Worm (Caenorhabditis elegans): Measurements from ENCODE around the gene cux-7.

Gene cux-7

DNA sequence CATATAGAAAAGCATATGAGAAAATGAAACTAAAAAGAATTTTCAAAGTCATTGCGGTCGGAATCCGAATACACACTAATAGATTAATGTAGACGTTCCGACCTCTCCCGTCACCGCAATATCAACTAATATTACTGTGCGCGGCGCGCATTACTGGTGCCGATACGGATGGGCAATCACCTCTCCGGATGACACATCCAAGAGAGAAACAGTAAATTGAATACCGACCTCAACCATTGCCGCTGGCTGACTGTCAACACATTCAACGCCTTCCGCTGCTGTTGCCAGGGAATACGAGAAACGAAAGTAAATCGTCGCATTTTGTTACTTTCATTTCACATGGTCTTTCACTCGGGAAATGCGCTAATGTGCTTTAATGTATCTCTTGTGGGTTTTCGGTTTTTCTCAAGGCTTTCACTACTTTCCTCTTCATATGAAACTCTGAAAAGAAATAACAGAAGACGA is 25.8 kb downstream of the cux-7 start (continued):
- TF ChIP-seq hlh-26 (GFP tag; conservative IDR thresholded peaks at IDR 0.05) (no peak), F33H1.4 (GFP tag; IDR thresholded peaks at IDR 0.05) (no peak), nfya-2 (GFP tag; IDR thresholded peaks at IDR 0.05) (peak; percentile 94), hmg-1.2 (GFP tag; IDR thresholded peaks at IDR 0.05) (peak; percentile 34), ets-4 (GFP tag; optimal IDR thresholded peaks at IDR 0.05) (no peak), K11D2.4 (GFP tag; IDR thresholded peaks at IDR 0.05) (no peak), akir-1 (GFP tag; optimal IDR thresholded peaks at IDR 0.05) (no peak), dpl-1 (GFP tag; optimal IDR thresholded peaks at IDR 0.05) (no peak), ccch-3 (GFP tag; optimal IDR thresholded peaks at IDR 0.05) (no peak), madf-3 (GFP tag; IDR thresholded peaks at IDR 0.05) (peak; percentile 87), hmg-20 (GFP tag; IDR thresholded peaks at IDR 0.05) (peak; percentile 37; the same call in 1 of the 2 replicates), chd-7 (tag; optimal IDR thresholded peaks at IDR 0.05) (peak; percentile 90), aptf-3 (GFP tag; IDR thresholded peaks at IDR 0.05) (0 out of 2 replicates have a peak, but pooled peaks have one; percentile 7), cebp-2 (GFP tag; IDR thresholded peaks at IDR 0.05) (peak; percentile 53; the same call in 1 of the 2 replicates), T07F8.4 (tag; optimal IDR thresholded peaks at IDR 0.05) (no peak), ztf-6 (GFP tag; IDR thresholded peaks at IDR 0.05) (no peak), lin-40 (tag; optimal IDR thresholded peaks at IDR 0.05) (peak; percentile 14), sptf-2 (GFP tag; optimal IDR thresholded peaks at IDR 0.05) (no peak), F23B12.7 (tag; optimal IDR thresholded peaks at IDR 0.05; ENCODE audit: insufficient read depth) (no peak), atf-7 (tag; optimal IDR thresholded peaks at IDR 0.05) (peak; percentile 78), ama-1 (optimal IDR thresholded peaks at IDR 0.05) (no peak), ama-1 (GFP tag; optimal IDR thresholded peaks at IDR 0.05) (peak; percentile 53 to 90), ZK185.1 (tag; optimal IDR thresholded peaks at IDR 0.05; ENCODE audit: poor library complexity, severe bottlenecking) (no peak), ceh-91 (GFP tag; IDR thresholded peaks at IDR 0.05) (no peak), egl-44 (GFP tag; IDR thresholded peaks at IDR 0.05) (no peak), ceh-58 (GFP tag; IDR thresholded peaks at IDR 0.05) (peak; percentile 90; the same call in 1 of the 2 replicates), cebp-1 (GFP tag; IDR thresholded peaks at IDR 0.05) (no peak), cebp-1 (tag; optimal IDR thresholded peaks at IDR 0.05) (peak; percentile 45), Y56A3A.18 (GFP tag; IDR thresholded peaks at IDR 0.05) (peak; percentile 81), ekl-4 (GFP tag; IDR thresholded peaks at IDR 0.05) (peak; percentile 76), rcor-1 (GFP tag; IDR thresholded peaks at IDR 0.05) (peak; percentile 51; the same call in 1 of the 2 replicates), ceh-79 (tag; optimal IDR thresholded peaks at IDR 0.05) (peak; percentile 94), bed-2 (GFP tag; IDR thresholded peaks at IDR 0.05) (no peak), madf-8 (GFP tag; conservative IDR thresholded peaks at IDR 0.05) (no peak; the same call in 1 of the 2 replicates), nhr-120 (GFP tag; IDR thresholded peaks at IDR 0.05) (no peak), unc-62 (GFP tag; optimal IDR thresholded peaks at IDR 0.05) (no peak), ztf-25 (GFP tag; IDR thresholded peaks at IDR 0.05) (peak; percentile 54; the same call in 1 of the 2 replicates), let-526 (GFP tag; IDR thresholded peaks at IDR 0.05) (no peak), F10E7.11 (tag; optimal IDR thresholded peaks at IDR 0.05) (peak; percentile 89), lsy-27 (tag; optimal IDR thresholded peaks at IDR 0.05; ENCODE audit: borderline replicate concordance, insufficient read depth) (no peak), snpc-1.1 (tag; optimal IDR thresholded peaks at IDR 0.05; ENCODE audit: insufficient read depth) (no peak), F49E8.2 (tag; optimal IDR thresholded peaks at IDR 0.05; ENCODE audit: insufficient read depth) (peak; percentile 66), athp-1 (tag; optimal IDR thresholded peaks at IDR 0.05) (peak; percentile 80), F57A8.1 (GFP tag; optimal IDR thresholded peaks at IDR 0.05) (no peak), B0261.1 (tag; optimal IDR thresholded peaks at IDR 0.05) (peak; percentile 34), egrh-3 (GFP tag; IDR thresholded peaks at IDR 0.05) (no peak), F57C9.4 (tag; optimal IDR thresholded peaks at IDR 0.05) (no peak), Y53G8AR.9 (GFP tag; conservative IDR thresholded peaks at IDR 0.05) (peak; percentile 85), ceh-27 (GFP tag; optimal IDR thresholded peaks at IDR 0.05) (peak; percentile 36)
